Worm (Caenorhabditis elegans): ENCODE data around the gene bgal-2.

Gene bgal-2

DNA sequence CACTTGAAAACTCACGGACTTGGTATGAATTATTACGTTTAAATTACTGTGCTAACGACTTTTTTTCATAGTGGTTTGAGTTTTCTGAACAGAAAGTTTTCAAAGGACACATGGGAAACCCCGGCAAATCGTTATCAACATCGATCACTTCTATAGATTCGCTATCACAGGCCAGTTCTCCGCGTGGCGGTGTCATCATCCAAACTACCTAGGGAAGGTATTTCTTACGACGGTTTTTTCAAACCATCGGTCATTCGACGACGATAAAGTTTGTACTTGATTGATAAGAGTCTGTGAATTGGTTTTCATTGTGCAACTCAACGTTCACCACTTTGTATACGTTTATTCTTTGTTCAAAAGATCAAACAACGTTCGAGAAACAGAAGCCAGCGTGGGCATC, 39.7 kb upstream of the bgal-2 start:
- TF ChIP-seq elt-1 (tag; optimal IDR thresholded peaks at IDR 0.05) (no peak), lin-13 (GFP tag; optimal IDR thresholded peaks at IDR 0.05) (no peak), egl-27 (tag; optimal IDR thresholded peaks at IDR 0.05) (peak; percentile 33), ztf-4 (tag; optimal IDR thresholded peaks at IDR 0.05) (no peak), nhr-77 (tag; optimal IDR thresholded peaks at IDR 0.05) (no peak), dmd-4 (tag; optimal IDR thresholded peaks at IDR 0.05) (no peak), aly-2 (tag; optimal IDR thresholded peaks at IDR 0.05) (no peak), sma-9 (GFP tag; optimal IDR thresholded peaks at IDR 0.05) (peak; percentile 95), sma-9 (tag; optimal IDR thresholded peaks at IDR 0.05) (no peak), nhr-21 (tag; optimal IDR thresholded peaks at IDR 0.05) (peak; percentile 25), crh-2 (tag; optimal IDR thresholded peaks at IDR 0.05) (peak; percentile 48), sem-4 (tag; optimal IDR thresholded peaks at IDR 0.05) (no peak), ZK546.5 (tag; optimal IDR thresholded peaks at IDR 0.05) (no peak), elt-3 (tag; optimal IDR thresholded peaks at IDR 0.05) (no peak), lin-11 (tag; optimal IDR thresholded peaks at IDR 0.05) (no peak), ama-1 (optimal IDR thresholded peaks at IDR 0.05) (no peak), skn-1 (tag; optimal IDR thresholded peaks at IDR 0.05) (peak; percentile 28), unc-39 (tag; optimal IDR thresholded peaks at IDR 0.05) (no peak), fos-1 (tag; optimal IDR thresholded peaks at IDR 0.05) (peak; percentile 95), gmeb-1 (tag; optimal IDR thresholded peaks at IDR 0.05) (peak; percentile 65), zag-1 (tag; optimal IDR thresholded peaks at IDR 0.05) (no peak), sma-3 (GFP tag; optimal IDR thresholded peaks at IDR 0.05) (peak; percentile 19), nhr-25 (tag; optimal IDR thresholded peaks at IDR 0.05) (no peak), mdl-1 (tag; optimal IDR thresholded peaks at IDR 0.05) (peak; percentile 78 to 95), peb-1 (tag; optimal IDR thresholded peaks at IDR 0.05) (no peak), F13H6.1 (tag; optimal IDR thresholded peaks at IDR 0.05) (no peak), C34F6.9 (tag; optimal IDR thresholded peaks at IDR 0.05) (no peak), nhr-11 (tag; optimal IDR thresholded peaks at IDR 0.05) (no peak), blmp-1 (tag; optimal IDR thresholded peaks at IDR 0.05; ENCODE audit: insufficient read depth) (peak; percentile 11)

DNA sequence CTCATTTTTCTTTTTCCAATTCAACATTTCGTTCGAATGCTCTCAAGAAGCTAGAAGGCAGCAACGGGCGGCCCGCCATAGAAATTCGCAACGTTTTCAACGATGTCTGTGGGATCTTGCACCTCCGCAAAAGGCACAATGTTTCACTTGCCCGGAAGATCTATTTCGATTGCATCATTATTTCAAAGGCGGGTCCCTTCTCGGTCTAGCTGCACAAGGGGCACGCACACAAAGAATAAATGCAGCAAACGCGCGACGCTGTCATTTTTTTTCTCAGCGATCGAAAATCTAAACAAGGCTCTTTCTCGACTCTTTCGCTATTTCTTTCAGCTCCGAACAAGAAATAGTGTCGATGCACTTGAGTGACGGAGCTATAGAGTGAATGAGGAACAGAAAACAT, 39.2 kb upstream of the bgal-2 start:
- peak; percentile 54 for TF ChIP-seq sma-9 (GFP tag; optimal IDR thresholded peaks at IDR 0.05)
- no peak for TF ChIP-seq sma-9 (tag; optimal IDR thresholded peaks at IDR 0.05)
- peak; percentile 84 to 90 for TF ChIP-seq mdl-1 (tag; optimal IDR thresholded peaks at IDR 0.05)
- TF ChIP-seq lsy-2 (tag; optimal IDR thresholded peaks at IDR 0.05), result peak in 1 of 2 experiments; percentile 6
- TF ChIP-seq zag-1 (tag; optimal IDR thresholded peaks at IDR 0.05), result peak; percentile 68
- no peak for TF ChIP-seq aly-2 (tag; optimal IDR thresholded peaks at IDR 0.05)
- peak; percentile 80 for TF ChIP-seq nhr-129 (tag; optimal IDR thresholded peaks at IDR 0.05)
- no peak for TF ChIP-seq sma-3 (GFP tag; optimal IDR thresholded peaks at IDR 0.05)

DNA sequence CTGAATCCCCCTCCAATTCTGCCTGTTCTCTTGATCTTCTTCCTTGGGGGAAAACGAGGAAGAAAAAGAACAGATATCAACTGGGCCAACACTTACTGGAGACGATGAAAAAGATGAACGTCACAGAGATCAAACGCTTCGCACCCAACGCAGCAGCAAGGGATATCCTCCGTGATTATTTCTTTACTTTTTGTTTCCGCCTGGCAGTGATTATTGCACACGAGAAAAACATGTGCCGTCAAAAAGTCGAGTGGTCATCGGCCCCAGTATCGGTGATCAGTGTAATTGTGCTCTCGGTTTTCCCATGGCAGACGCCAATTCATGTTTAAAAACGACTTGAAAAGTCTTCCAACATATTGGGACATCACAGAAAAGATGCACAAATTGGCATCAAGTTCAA, 38.7 kb upstream of the bgal-2 start:
- TF ChIP-seq elt-1 (tag; optimal IDR thresholded peaks at IDR 0.05) (no peak), nhr-129 (tag; optimal IDR thresholded peaks at IDR 0.05) (peak; percentile 63), ztf-4 (tag; optimal IDR thresholded peaks at IDR 0.05) (no peak), blmp-1 (tag; optimal IDR thresholded peaks at IDR 0.05; ENCODE audit: insufficient read depth) (no peak), sma-9 (GFP tag; optimal IDR thresholded peaks at IDR 0.05) (peak; percentile 89), sma-9 (tag; optimal IDR thresholded peaks at IDR 0.05) (no peak), crh-2 (tag; optimal IDR thresholded peaks at IDR 0.05) (no peak), mdl-1 (tag; optimal IDR thresholded peaks at IDR 0.05) (peak; percentile 80 to 83), lin-39 (tag; optimal IDR thresholded peaks at IDR 0.05) (no peak), F13H6.1 (tag; optimal IDR thresholded peaks at IDR 0.05) (peak; percentile 66), nhr-12 (tag; optimal IDR thresholded peaks at IDR 0.05) (no peak), unc-55 (GFP tag; optimal IDR thresholded peaks at IDR 0.05) (no peak), C34F6.9 (tag; optimal IDR thresholded peaks at IDR 0.05) (no peak), sem-4 (tag; optimal IDR thresholded peaks at IDR 0.05) (no peak), snpc-4 (tag; optimal IDR thresholded peaks at IDR 0.05) (no peak), peb-1 (tag; optimal IDR thresholded peaks at IDR 0.05) (no peak), ceh-16 (tag; optimal IDR thresholded peaks at IDR 0.05) (no peak), nhr-21 (tag; optimal IDR thresholded peaks at IDR 0.05) (peak; percentile 45), unc-39 (tag; optimal IDR thresholded peaks at IDR 0.05) (no peak), egl-27 (tag; optimal IDR thresholded peaks at IDR 0.05) (peak; percentile 16), fos-1 (tag; optimal IDR thresholded peaks at IDR 0.05) (no peak), R02D3.7 (tag; optimal IDR thresholded peaks at IDR 0.05) (no peak), elt-3 (tag; optimal IDR thresholded peaks at IDR 0.05) (no peak)

DNA sequence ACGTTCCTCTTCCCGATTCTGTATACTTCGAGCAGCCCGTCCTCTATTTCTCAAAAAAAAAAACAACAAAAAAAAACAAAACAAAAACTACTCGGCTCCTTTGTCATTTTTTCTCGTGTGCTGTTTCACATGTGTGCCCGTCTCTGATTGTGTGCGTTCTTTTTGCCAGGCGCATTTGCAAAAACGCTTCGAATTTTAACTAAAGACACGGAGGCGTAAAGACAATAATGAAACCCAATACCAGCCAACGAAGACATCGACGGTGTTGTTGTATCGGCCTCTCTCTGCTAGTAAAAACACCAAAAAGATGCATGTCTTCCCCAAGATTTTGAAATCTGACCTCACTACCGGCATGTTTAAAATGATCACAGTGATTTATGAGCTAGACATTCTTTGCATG, 37.4 kb upstream of the bgal-2 start:
- peak; percentile 3 for TF ChIP-seq C34F6.9 (tag; optimal IDR thresholded peaks at IDR 0.05)
- TF ChIP-seq sma-9 (GFP tag; optimal IDR thresholded peaks at IDR 0.05), result peak; percentile 2
- no peak for TF ChIP-seq sma-9 (tag; optimal IDR thresholded peaks at IDR 0.05)
- no peak for TF ChIP-seq dmd-4 (tag; optimal IDR thresholded peaks at IDR 0.05)
- TF ChIP-seq mdl-1 (tag; optimal IDR thresholded peaks at IDR 0.05), result peak; percentile 68 to 90
